Worm (Caenorhabditis elegans) whole organism, late embryonic: ENCODE measurements around the gene str-206.

Experiments
- F13H6.1 ChIP-seq: sonication (generic microtip); optimal IDR thresholded peaks from 2 replicates; lab custom pipeline; 2016; ENCODE audit warnings: missing genetic modification characterization, missing compliant biosample characterization
- ama-1 ChIP-seq: fragments of 150-350 bp; optimal IDR thresholded peaks from 2 replicates; lab custom pipeline; 2014
- ceh-31 ChIP-seq: sonication (generic microtip); optimal IDR thresholded peaks from 2 replicates; lab custom pipeline; 2016; ENCODE audit warnings: missing genetic modification characterization, missing compliant biosample characterization
- ceh-34 ChIP-seq: sonication (generic microtip); optimal IDR thresholded peaks from 2 replicates; lab custom pipeline; 2016; ENCODE audit warnings: mild to moderate bottlenecking, missing genetic modification characterization, missing compliant biosample characterization
- hlh-15 ChIP-seq: sonication (generic microtip); optimal IDR thresholded peaks from 2 replicates; lab custom pipeline; 2016; ENCODE audit warnings: missing genetic modification characterization, missing compliant biosample characterization
- pag-3 ChIP-seq: sonication (generic microtip); optimal IDR thresholded peaks from 2 replicates; lab custom pipeline; 2016; ENCODE audit warnings: missing compliant biosample characterization, missing genetic modification characterization, borderline replicate concordance
- pqm-1 ChIP-seq: sonication (generic microtip); optimal IDR thresholded peaks from 2 replicates; lab custom pipeline; 2016; ENCODE audit warnings: missing genetic modification characterization, missing compliant biosample characterization
- sox-2 ChIP-seq: fragments of 200-800 bp; sonication (Bioruptor generic); IDR thresholded peaks from 2 replicates; pipeline ENCODE4 v1.3.6; 2022; ENCODE audit warnings: missing genetic modification reagents, missing genetic modification characterization, missing compliant biosample characterization
- syd-9 ChIP-seq: sonication (generic microtip); optimal IDR thresholded peaks from 2 replicates; lab custom pipeline; 2016; ENCODE audit warnings: mild to moderate bottlenecking, missing genetic modification characterization, moderate library complexity, missing compliant biosample characterization
- unc-55 ChIP-seq: sonication (generic microtip); optimal IDR thresholded peaks from 2 replicates; lab custom pipeline; 2017; ENCODE audit warnings: missing biosample characterization, missing genetic modification reagents, missing genetic modification characterization
- zip-5 ChIP-seq: sonication (generic microtip); optimal IDR thresholded peaks from 2 replicates; lab custom pipeline; 2016; ENCODE audit warnings: missing genetic modification characterization, missing compliant biosample characterization

- no peak for TF ChIP-seq ceh-31
- no peak for TF ChIP-seq ceh-34 (tag; lab: Kevin White, UChicago)
- no peak for TF ChIP-seq unc-55 (GFP tag; lab: Kevin White, UChicago)
- TF ChIP-seq pag-3, result no peak
- TF ChIP-seq sox-2 (GFP tag; lab: Robert Waterston, UW), result no peak
- no peak for TF ChIP-seq F13H6.1
- no peak for TF ChIP-seq syd-9 (tag; lab: Kevin White, UChicago)
- no peak for TF ChIP-seq hlh-15
- TF ChIP-seq ama-1 (lab: Kevin White, UChicago), result no peak
- TF ChIP-seq zip-5 (tag; lab: Kevin White, UChicago), result no peak
- no peak for TF ChIP-seq pqm-1 (tag; lab: Kevin White, UChicago)
Measured at ce11 chrV:6211509-6211908, 6.4 kb upstream of the str-206 start.
